Worm (Caenorhabditis elegans) whole organism, L4 larva: ENCODE measurements around the gene twk-44.

Experiments used
- Y5F2A.4 ChIP-seq: fragments of 200-800 bp; sonication (Bioruptor generic); optimal IDR thresholded peaks from 2 replicates; lab custom pipeline; 2018; ENCODE audit warnings: mild to moderate bottlenecking, missing genetic modification characterization, missing compliant biosample characterization
- madf-5 ChIP-seq, 2 experiments: fragments of 200-800 bp; sonication (Bioruptor generic); IDR thresholded peaks; 2 replicates each; pipeline ENCODE4 v1.3.6; 2022; ENCODE audit warnings: missing compliant biosample characterization in 2 of 2, missing genetic modification characterization in 2 of 2

DNA sequence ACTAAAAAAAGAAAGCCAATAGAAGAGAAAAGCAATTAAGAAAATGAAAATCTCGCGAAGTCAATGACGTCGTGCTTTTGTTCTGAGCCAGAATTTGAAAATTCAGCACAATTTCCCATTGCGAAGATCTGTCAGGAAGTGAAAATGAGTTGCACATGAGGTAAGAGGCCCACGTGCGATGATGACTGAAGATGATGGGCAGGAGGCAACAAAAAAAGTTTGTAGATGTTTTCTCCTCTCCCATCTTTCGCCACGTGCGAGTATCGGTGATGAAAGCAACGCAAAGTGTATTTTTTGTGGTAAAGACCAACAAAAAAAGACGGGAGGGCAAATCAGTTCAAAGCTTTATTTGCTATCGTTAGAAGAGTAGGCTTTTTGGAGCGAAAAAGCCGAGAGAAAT is 35.2 kb upstream of the twk-44 start:
- TF ChIP-seq madf-5 (GFP tag; IDR thresholded peaks at IDR 0.05; lab: Robert Waterston, UW) (no peak), Y5F2A.4 (no peak)
